Worm (Caenorhabditis elegans) whole organism, early embryonic: ENCODE results near the gene T10C6.6.

ENCODE experiments used
- B0310.2 ChIP-seq: sonication (generic microtip); optimal IDR thresholded peaks from 2 replicates; lab custom pipeline; 2016; ENCODE audit warnings: mild to moderate bottlenecking, missing genetic modification characterization, missing compliant biosample characterization
- F13C5.2 ChIP-seq: sonication (generic microtip); optimal IDR thresholded peaks from 2 replicates; lab custom pipeline; 2017; ENCODE audit warnings: mild to moderate bottlenecking, missing genetic modification characterization, inconsistent platforms, missing compliant biosample characterization
- aly-1 ChIP-seq: sonication (generic microtip); optimal IDR thresholded peaks from 2 replicates; lab custom pipeline; 2016; ENCODE audit warnings: missing genetic modification characterization, missing compliant biosample characterization
- ama-1 ChIP-seq: fragments of 150-350 bp; optimal IDR thresholded peaks from 2 replicates; lab custom pipeline; 2014
- ceh-13 ChIP-seq: fragments of 200-800 bp; sonication (Bioruptor generic); optimal IDR thresholded peaks from 2 replicates; lab custom pipeline; 2018; ENCODE audit warnings: mild to moderate bottlenecking, missing genetic modification characterization, missing compliant biosample characterization
- ceh-36 ChIP-seq: sonication (generic microtip); optimal IDR thresholded peaks from 2 replicates; lab custom pipeline; 2016; ENCODE audit warnings: missing genetic modification characterization, inconsistent platforms, missing compliant biosample characterization
- ets-7 ChIP-seq: sonication (generic microtip); optimal IDR thresholded peaks from 2 replicates; lab custom pipeline; 2016; ENCODE audit warnings: missing genotype, missing genetic modification characterization, missing compliant biosample characterization
- flt-1 ChIP-seq: fragments of 200-800 bp; sonication (Bioruptor generic); IDR thresholded peaks from 2 replicates; pipeline ENCODE4 v1.3.6; 2022; ENCODE audit warnings: missing genetic modification characterization, missing compliant biosample characterization
- hmbx-1 ChIP-seq: sonication (generic microtip); optimal IDR thresholded peaks from 2 replicates; lab custom pipeline; 2016; ENCODE audit warnings: mild to moderate bottlenecking, missing genetic modification characterization, missing compliant biosample characterization
- hmg-4 ChIP-seq: fragments of 200-800 bp; sonication (Bioruptor generic); optimal IDR thresholded peaks from 2 replicates; lab custom pipeline; 2018; ENCODE audit warnings: mild to moderate bottlenecking, missing genetic modification characterization, missing compliant biosample characterization
- hnd-1 ChIP-seq: sonication (generic microtip); optimal IDR thresholded peaks from 2 replicates; lab custom pipeline; 2016; ENCODE audit warnings: missing genetic modification characterization, missing compliant biosample characterization
- pes-1 ChIP-seq: fragments of 200-800 bp; sonication (Bioruptor generic); IDR thresholded peaks from 2 replicates; pipeline ENCODE4 v1.3.6; 2022; ENCODE audit warnings: missing genetic modification reagents, missing genetic modification characterization, missing compliant biosample characterization
- scrt-1 ChIP-seq: fragments of 200-800 bp; sonication (Bioruptor generic); IDR thresholded peaks from 2 replicates; pipeline ENCODE4 v1.3.6; 2022; ENCODE audit warnings: missing genetic modification characterization, missing compliant biosample characterization
- sea-1 ChIP-seq: fragments of 200-800 bp; sonication (Bioruptor generic); conservative IDR thresholded peaks from 2 replicates; pipeline ENCODE4 v1.3.6; 2022; ENCODE audit warnings: missing genetic modification characterization, missing compliant biosample characterization
- tbx-11 ChIP-seq: fragments of 200-800 bp; sonication (Bioruptor generic); IDR thresholded peaks from 2 replicates; pipeline ENCODE4 v1.3.6; 2022; ENCODE audit warnings: missing genetic modification characterization, missing compliant biosample characterization
- tbx-37 ChIP-seq: fragments of 200-800 bp; sonication (Bioruptor generic); conservative IDR thresholded peaks from 2 replicates; pipeline ENCODE4 v1.3.6; 2022; ENCODE audit warnings: missing genetic modification reagents, missing genetic modification characterization, missing compliant biosample characterization
- tra-4 ChIP-seq: sonication (generic microtip); optimal IDR thresholded peaks from 2 replicates; lab custom pipeline; 2017; ENCODE audit warnings: missing genetic modification characterization, missing compliant biosample characterization

T10C6.6 gene

DNA sequence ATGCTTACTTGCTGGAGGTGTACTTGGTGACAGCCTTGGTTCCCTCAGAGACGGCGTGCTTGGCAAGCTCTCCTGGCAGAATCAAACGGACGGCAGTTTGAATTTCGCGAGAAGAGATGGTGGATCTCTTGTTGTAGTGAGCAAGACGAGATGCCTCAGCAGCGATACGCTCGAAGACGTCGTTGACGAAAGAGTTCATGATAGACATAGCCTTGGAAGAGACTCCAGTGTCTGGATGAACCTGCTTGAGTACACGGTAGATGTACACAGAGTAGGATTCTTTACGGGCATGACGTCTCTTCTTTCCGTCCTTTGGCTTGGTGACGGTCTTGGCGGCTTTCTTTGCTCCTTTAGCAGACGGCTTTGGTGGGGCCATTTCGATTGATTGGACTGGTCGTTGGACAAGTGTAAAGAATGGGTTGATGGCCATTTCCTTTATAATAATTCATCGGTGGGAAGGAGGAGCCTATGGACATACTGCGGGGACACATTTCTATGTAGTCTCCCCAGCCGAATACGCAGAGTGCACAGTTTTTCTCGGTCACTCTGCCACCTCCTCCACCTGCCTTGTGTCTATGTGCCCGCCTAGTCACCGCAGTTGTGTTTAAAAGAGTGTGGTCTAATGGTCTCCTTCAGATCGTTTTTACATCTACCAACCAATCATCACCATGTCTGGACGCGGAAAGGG lies 16.2 kb downstream of the T10C6.6 start, which contains the start of the genes his-4 and his-3:
TSS of gene his-4 (minus strand) at position 376 of the 688 bp plus-strand sequence.
TSS of gene his-3 (plus strand) at position 669 of the 688 bp plus-strand sequence.
- TF ChIP-seq aly-1 (tag; lab: Kevin White, UChicago) (peak; percentile 58), flt-1 (GFP tag; lab: Robert Waterston, UW) (peak; percentile 59; the same call in 1 of the 2 replicates), tbx-37 (GFP tag; lab: Robert Waterston, UW) (0 out of 2 replicates have a peak, but pooled peaks have one; percentile 9), ama-1 (peak; percentile 87), sea-1 (GFP tag; lab: Robert Waterston, UW) (peak; percentile 69), pes-1 (peak; percentile 80), tbx-11 (GFP tag; lab: Robert Waterston, UW) (0 out of 2 replicates have a peak, but pooled peaks have one; percentile 4)

DNA sequence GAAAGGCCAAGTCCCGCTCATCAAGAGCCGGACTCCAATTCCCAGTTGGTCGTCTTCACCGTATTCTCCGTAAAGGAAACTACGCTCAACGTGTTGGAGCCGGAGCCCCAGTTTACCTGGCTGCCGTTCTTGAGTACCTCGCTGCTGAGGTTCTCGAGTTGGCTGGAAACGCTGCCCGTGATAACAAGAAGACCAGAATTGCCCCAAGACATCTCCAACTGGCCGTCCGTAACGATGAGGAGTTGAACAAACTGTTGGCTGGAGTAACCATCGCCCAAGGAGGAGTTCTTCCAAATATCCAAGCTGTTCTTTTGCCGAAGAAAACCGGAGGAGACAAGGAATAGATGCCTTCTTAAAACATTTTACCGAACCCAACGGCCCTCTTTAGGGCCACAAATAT lies 16.7 kb downstream of the T10C6.6 start:
- TF ChIP-seq flt-1 (GFP tag; lab: Robert Waterston, UW) (0 out of 2 replicates have a peak, but pooled peaks have one; percentile 6), hmbx-1 (peak; percentile 8), scrt-1 (GFP tag; lab: Robert Waterston, UW) (0 out of 2 replicates have a peak, but pooled peaks have one; percentile 17), aly-1 (tag; lab: Kevin White, UChicago) (peak; percentile 45), pes-1 (peak; percentile 61), ama-1 (peak; percentile 77)

DNA sequence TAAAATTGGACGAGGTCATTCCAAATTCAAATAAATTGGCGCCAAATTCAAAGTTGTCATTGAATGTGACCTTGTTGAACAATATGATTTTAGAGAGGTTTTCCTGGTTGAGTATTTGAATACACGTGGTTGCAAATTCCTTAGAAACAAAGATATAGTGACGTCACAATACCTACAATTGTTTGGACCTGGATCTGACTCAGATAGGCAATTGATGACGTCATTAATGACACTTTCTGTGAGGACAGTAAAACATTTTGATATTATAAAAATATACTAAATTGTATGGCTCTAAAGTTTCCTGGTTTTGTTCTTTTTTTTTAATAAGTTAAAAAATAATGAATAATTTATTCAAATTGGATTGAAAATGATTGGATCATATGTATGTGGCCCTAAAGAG lies 17.3 kb downstream of the T10C6.6 start:
- TF ChIP-seq tbx-11 (GFP tag; lab: Robert Waterston, UW) (no peak), aly-1 (tag; lab: Kevin White, UChicago) (no peak)

- TF ChIP-seq pes-1: peak; percentile 73
- TF ChIP-seq tbx-11 (GFP tag; lab: Robert Waterston, UW): peak; percentile 49; the same call in 1 of the 2 replicates
- peak; percentile 43 for TF ChIP-seq flt-1 (GFP tag; lab: Robert Waterston, UW)
- peak; percentile 47; the same call in 1 of the 2 replicates for TF ChIP-seq sea-1 (GFP tag; lab: Robert Waterston, UW)
- TF ChIP-seq aly-1 (tag; lab: Kevin White, UChicago): peak; percentile 61
- TF ChIP-seq ama-1: peak; percentile 95
Measured at ce11 chrV:16041925-16042742, 18.0 kb downstream of the T10C6.6 start, which contains the start of the genes his-2 and his-1. Gene his-2 (minus strand): TSS chrV:16042283. Gene his-1 (plus strand): TSS chrV:16042520.

ce11 chrV:16042743-16043014 lies 18.6 kb downstream of the T10C6.6 start:
- no peak for TF ChIP-seq hnd-1 (tag; lab: Kevin White, UChicago)
- no peak for TF ChIP-seq hmg-4 (GFP tag; lab: Kevin White, UChicago)
- no peak for TF ChIP-seq hmbx-1
- peak; percentile 81 for TF ChIP-seq aly-1 (tag; lab: Kevin White, UChicago)
- peak; percentile 83 for TF ChIP-seq ama-1
- no peak for TF ChIP-seq F13C5.2 (tag; lab: Kevin White, UChicago)
- TF ChIP-seq tbx-37 (GFP tag; lab: Robert Waterston, UW): no peak
- TF ChIP-seq pes-1: no peak
- TF ChIP-seq tbx-11 (GFP tag; lab: Robert Waterston, UW): 0 out of 2 replicates have a peak, but pooled peaks have one; percentile 1
- TF ChIP-seq sea-1 (GFP tag; lab: Robert Waterston, UW): no peak
- TF ChIP-seq ceh-13: no peak
- TF ChIP-seq B0310.2 (tag; lab: Kevin White, UChicago): peak; percentile 32
- no peak for TF ChIP-seq ets-7 (tag; lab: Kevin White, UChicago)
- peak; percentile 3 for TF ChIP-seq ceh-36 (tag; lab: Kevin White, UChicago)
- TF ChIP-seq scrt-1 (GFP tag; lab: Robert Waterston, UW): no peak
- no peak for TF ChIP-seq tra-4 (tag; lab: Kevin White, UChicago)
- TF ChIP-seq flt-1 (GFP tag; lab: Robert Waterston, UW): no peak

DNA sequence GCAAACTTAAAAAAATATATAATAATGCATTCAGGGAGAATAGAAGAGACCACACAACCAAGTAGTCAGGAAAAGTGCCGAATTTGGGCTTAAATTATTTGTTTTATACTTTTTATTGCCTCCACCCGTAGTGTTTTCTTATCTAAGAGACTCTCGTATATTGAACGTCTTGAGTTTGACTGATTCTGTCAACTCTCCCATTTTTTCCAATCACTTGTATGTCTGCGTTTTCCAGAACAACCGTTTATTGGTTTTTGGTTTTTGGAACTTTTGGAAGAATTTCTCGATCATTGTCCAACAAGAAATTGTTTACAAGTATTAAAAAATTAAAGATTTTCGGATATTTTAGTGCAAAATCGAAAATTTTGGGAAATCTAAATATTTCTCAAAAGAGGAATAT lies 19.6 kb downstream of the T10C6.6 start:
- TF ChIP-seq ceh-36 (tag; lab: Kevin White, UChicago): no peak

DNA sequence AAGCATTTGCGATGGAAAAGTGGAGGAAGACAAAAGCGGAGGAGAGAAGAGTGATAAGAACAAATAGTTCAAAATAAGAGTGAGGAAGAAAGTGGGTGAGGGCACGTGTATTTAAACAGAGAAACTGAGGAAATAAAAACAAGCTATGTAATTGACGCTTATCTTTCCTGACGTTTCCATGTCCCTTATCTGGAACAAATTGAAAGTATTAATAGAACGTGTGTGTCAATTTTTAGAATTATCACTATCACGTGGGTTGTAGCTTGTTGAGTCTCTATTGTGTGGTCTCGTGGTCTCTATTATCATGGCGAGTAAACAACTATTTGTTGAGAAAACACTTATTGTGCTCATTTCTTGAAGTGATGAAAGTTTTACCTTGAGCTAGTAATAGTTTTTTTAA lies 21.7 kb downstream of the T10C6.6 start, which contains the start of gene T10C6.15:
TSS of gene T10C6.15 (minus strand) at position 104 of the 400 bp plus-strand sequence.
- TF ChIP-seq hnd-1 (tag; lab: Kevin White, UChicago): no peak
- TF ChIP-seq ets-7 (tag; lab: Kevin White, UChicago): no peak
- no peak for TF ChIP-seq tra-4 (tag; lab: Kevin White, UChicago)

ce11 chrV:16046573-16046972 lies 22.4 kb downstream of the T10C6.6 start, which contains the start of gene ZK285.2:
Gene ZK285.2 (plus strand): TSS chrV:16046873.
- TF ChIP-seq sea-1 (GFP tag; lab: Robert Waterston, UW): no peak
- TF ChIP-seq hnd-1 (tag; lab: Kevin White, UChicago): no peak
- no peak for TF ChIP-seq tbx-37 (GFP tag; lab: Robert Waterston, UW)
